Fruit fly (Drosophila melanogaster) whole organism, pupa: ENCODE measurements around the gene RecQ5.

Experiments used
- CG14655 ChIP-seq: fragments of 200-800 bp; sonication (Bioruptor generic); optimal IDR thresholded peaks from 3 replicates; lab custom pipeline; 2017; ENCODE audit warnings: mild to moderate bottlenecking, missing biosample characterization, missing genetic modification reagents, missing genetic modification characterization
- CG32121 ChIP-seq: fragments of 200-800 bp; sonication (Bioruptor generic); IDR thresholded peaks from 2 replicates; pipeline ENCODE4 v1.3.6; 2022; ENCODE audit warnings: missing biosample characterization, missing genetic modification characterization
- CG34367 ChIP-seq: fragments of 200-800 bp; sonication (Bioruptor generic); optimal IDR thresholded peaks from 2 replicates; lab custom pipeline; 2018; ENCODE audit warnings: missing biosample characterization, mild to moderate bottlenecking, missing genetic modification characterization
- Snoo ChIP-seq: fragments of 200-800 bp; sonication (Bioruptor generic); optimal IDR thresholded peaks from 3 replicates; lab custom pipeline; 2017; ENCODE audit warnings: missing biosample characterization, mild to moderate bottlenecking, missing genetic modification characterization, inconsistent platforms

DNA sequence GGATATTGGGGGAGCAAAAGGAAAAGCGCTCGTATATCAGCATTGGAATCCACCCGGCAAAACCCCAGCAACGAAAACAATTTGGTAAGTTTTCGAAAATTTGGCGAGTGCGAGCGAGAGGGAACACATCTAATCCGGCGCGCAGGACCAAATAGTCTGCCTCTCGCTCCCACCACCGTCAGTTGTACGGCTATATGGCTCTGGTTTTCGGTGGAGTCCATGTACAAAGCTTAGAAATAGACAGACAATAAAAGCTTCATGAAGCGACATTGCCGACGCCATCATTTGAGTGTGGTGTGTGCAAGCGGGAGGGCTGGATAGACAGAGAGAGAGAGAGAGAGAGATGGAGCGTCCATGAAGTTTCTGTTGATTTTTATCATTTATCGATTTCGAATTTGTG is 51.6 kb downstream of the RecQ5 start:
- no peak for TF ChIP-seq Snoo (tag; lab: Kevin White, UChicago)
- TF ChIP-seq CG34367 (tag; lab: Kevin White, UChicago): no peak
- TF ChIP-seq CG32121 (GFP tag; lab: Robert Waterston, UW): no peak
- no peak for TF ChIP-seq CG14655 (GFP tag; lab: Kevin White, UChicago)
